Worm (Caenorhabditis elegans) whole organism, L4 larva: ENCODE data around the gene ubc-21.

Source experiments
- F26F4.8 ChIP-seq: fragments of 200-800 bp; sonication (Bioruptor generic); conservative IDR thresholded peaks from 2 replicates; pipeline ENCODE4 v1.3.6; 2022; ENCODE audit warnings: missing genetic modification characterization, missing compliant biosample characterization
- T26A8.4 ChIP-seq: fragments of 200-800 bp; sonication (Bioruptor generic); IDR thresholded peaks from 2 replicates; pipeline ENCODE4 v1.3.6; 2022; ENCODE audit warnings: missing genetic modification characterization, missing compliant biosample characterization
- Y75B8A.6 ChIP-seq: fragments of 200-800 bp; sonication (Bioruptor generic); IDR thresholded peaks from 2 replicates; pipeline ENCODE4 v1.3.6; 2022; ENCODE audit warnings: missing genetic modification reagents, missing genetic modification characterization, missing compliant biosample characterization
- aha-1 ChIP-seq: fragments of 150-350 bp; peaks from one replicate; lab custom pipeline; 2014; ENCODE audit warnings: missing biosample characterization, missing genetic modification characterization
- aly-2 ChIP-seq: sonication (generic microtip); optimal IDR thresholded peaks from 2 replicates; lab custom pipeline; 2018; ENCODE audit warnings: missing biosample characterization, missing genetic modification characterization
- attf-4 ChIP-seq: sonication (generic microtip); optimal IDR thresholded peaks from 3 replicates; lab custom pipeline; 2017; ENCODE audit warnings: missing biosample characterization, missing genetic modification characterization
- ceh-20 ChIP-seq: fragments of 200-800 bp; sonication (Bioruptor generic); IDR thresholded peaks from 2 replicates; pipeline ENCODE4 v1.3.6; 2022; ENCODE audit warnings: missing genetic modification reagents, missing genetic modification characterization, missing compliant biosample characterization
- ceh-82 ChIP-seq: sonication (generic microtip); optimal IDR thresholded peaks from 2 replicates; lab custom pipeline; 2017; ENCODE audit warnings: missing biosample characterization, missing genetic modification characterization
- daf-12 ChIP-seq: fragments of 150-350 bp; optimal IDR thresholded peaks from 2 replicates; lab custom pipeline; 2014; ENCODE audit warnings: missing biosample characterization, missing genetic modification reagents, missing genetic modification characterization
- daf-16 ChIP-seq, 3 experiments: sonication (generic microtip); optimal IDR thresholded peaks; 2 replicates each; lab custom pipeline; 2016 to 2017; ENCODE audit warnings: missing genetic modification characterization in 3 of 3, missing genetic modification reagents in 3 of 3, mild to moderate bottlenecking in 2 of 3, missing compliant biosample characterization in 2 of 3, missing biosample characterization in 1 of 3, moderate library complexity in 1 of 3
- duxl-1 ChIP-seq: sonication (generic microtip); optimal IDR thresholded peaks from 2 replicates; lab custom pipeline; 2016; ENCODE audit warnings: mild to moderate bottlenecking, missing genetic modification characterization, moderate library complexity, missing compliant biosample characterization; ENCODE audit not compliant: poor library complexity
- dve-1 ChIP-seq: sonication (generic microtip); optimal IDR thresholded peaks from 2 replicates; lab custom pipeline; 2017; ENCODE audit warnings: antibody characterized with exemption, mild to moderate bottlenecking, missing genetic modification characterization, missing compliant biosample characterization; ENCODE audit not compliant: insufficient read depth
- egl-27 ChIP-seq: sonication (generic microtip); optimal IDR thresholded peaks from 3 replicates; lab custom pipeline; 2017; ENCODE audit warnings: missing biosample characterization, missing genetic modification reagents, missing genetic modification characterization
- egl-43 ChIP-seq: fragments of 200-800 bp; sonication (Bioruptor generic); IDR thresholded peaks from 2 replicates; pipeline ENCODE4 v1.3.6; 2022; ENCODE audit warnings: missing genetic modification reagents, missing genetic modification characterization, missing compliant biosample characterization
- fos-1 ChIP-seq: fragments of 150-350 bp; optimal IDR thresholded peaks from 2 replicates; lab custom pipeline; 2014; ENCODE audit warnings: missing biosample characterization, missing genetic modification characterization
- hif-1 ChIP-seq, 2 experiments: sonication (generic microtip); optimal IDR thresholded peaks; 2 replicates each; lab custom pipeline; 2016 to 2017; ENCODE audit warnings: missing compliant biosample characterization in 2 of 2, missing genetic modification characterization in 2 of 2, missing genetic modification reagents in 2 of 2, missing genotype in 2 of 2, mild to moderate bottlenecking in 1 of 2
- hlh-30 ChIP-seq: sonication (generic microtip); optimal IDR thresholded peaks from 2 replicates; lab custom pipeline; 2017; ENCODE audit warnings: antibody characterized with exemption, mild to moderate bottlenecking, missing genetic modification characterization, missing compliant biosample characterization; ENCODE audit not compliant: insufficient read depth
- lin-13 ChIP-seq: fragments of 150-350 bp; optimal IDR thresholded peaks from 2 replicates; lab custom pipeline; 2014; ENCODE audit warnings: missing biosample characterization, missing genetic modification reagents, missing genetic modification characterization
- lin-15B ChIP-seq: fragments of 150-350 bp; sonication (generic microtip); optimal IDR thresholded peaks from 3 replicates; lab custom pipeline; 2014; ENCODE audit warnings: missing biosample characterization, missing genetic modification characterization
- lin-29 ChIP-seq: fragments of 200-800 bp; sonication (Bioruptor generic); IDR thresholded peaks from 2 replicates; pipeline ENCODE4 v1.3.6; 2022; ENCODE audit warnings: missing genetic modification reagents, missing genetic modification characterization, missing compliant biosample characterization
- lin-38 ChIP-seq: fragments of 200-800 bp; sonication (Bioruptor generic); IDR thresholded peaks from 2 replicates; pipeline ENCODE4 v1.3.6; 2022; ENCODE audit warnings: missing genetic modification reagents, missing genetic modification characterization, missing compliant biosample characterization
- lin-39 ChIP-seq: fragments of 150-350 bp; optimal IDR thresholded peaks from 2 replicates; lab custom pipeline; 2014; ENCODE audit warnings: missing biosample characterization, missing genetic modification reagents, missing genetic modification characterization
- lsy-2 ChIP-seq, 2 experiments: fragments of 150-350 bp in 1 of 2; sonication (generic microtip) in 1 of 2; optimal IDR thresholded peaks; 2 replicates each; lab custom pipeline; 2014 to 2017; ENCODE audit warnings: missing biosample characterization in 2 of 2, missing genetic modification characterization in 2 of 2
- mdl-1 ChIP-seq, 2 experiments: fragments of 150-350 bp in 1 of 2; sonication (generic microtip) in 1 of 2; optimal IDR thresholded peaks; 2 replicates each; lab custom pipeline; 2014 to 2017; ENCODE audit warnings: missing biosample characterization in 2 of 2, missing genetic modification characterization in 2 of 2
- mep-1 ChIP-seq: fragments of 150-350 bp; sonication (generic microtip); optimal IDR thresholded peaks from 3 replicates; lab custom pipeline; 2014; ENCODE audit warnings: missing biosample characterization, missing genetic modification characterization
- mes-2 ChIP-seq: sonication (generic microtip); optimal IDR thresholded peaks from 2 replicates; lab custom pipeline; 2016; ENCODE audit warnings: missing genotype, mild to moderate bottlenecking, missing genetic modification characterization, missing compliant biosample characterization; ENCODE audit not compliant: poor library complexity, severe bottlenecking
- mxl-3 ChIP-seq: fragments of 200-800 bp; sonication (Bioruptor generic); optimal IDR thresholded peaks from 2 replicates; lab custom pipeline; 2018; ENCODE audit warnings: mild to moderate bottlenecking, missing genetic modification characterization, missing compliant biosample characterization
- nhr-10 ChIP-seq: fragments of 150-350 bp; optimal IDR thresholded peaks from 2 replicates; lab custom pipeline; 2014; ENCODE audit warnings: missing biosample characterization, missing genetic modification characterization
- nhr-102 ChIP-seq: sonication (generic microtip); optimal IDR thresholded peaks from 2 replicates; lab custom pipeline; 2016; ENCODE audit warnings: mild to moderate bottlenecking, missing genetic modification characterization, moderate library complexity, missing compliant biosample characterization
- nhr-28 ChIP-seq: fragments of 150-350 bp; optimal IDR thresholded peaks from 2 replicates; lab custom pipeline; 2014; ENCODE audit warnings: missing biosample characterization, missing genetic modification characterization
- nhr-42 ChIP-seq: fragments of 200-800 bp; sonication (Bioruptor generic); IDR thresholded peaks from 2 replicates; pipeline ENCODE4 v1.3.6; 2022; ENCODE audit warnings: missing genetic modification characterization, missing compliant biosample characterization
- nhr-48 ChIP-seq: sonication (generic microtip); optimal IDR thresholded peaks from 2 replicates; lab custom pipeline; 2016; ENCODE audit warnings: mild to moderate bottlenecking, missing genetic modification characterization, missing compliant biosample characterization
- pha-4 ChIP-seq, 2 experiments: fragments of 150-350 bp in 1 of 2; fragments of 200-800 bp in 1 of 2; sonication (Bioruptor generic) in 1 of 2; IDR thresholded peaks in 1 of 2; optimal IDR thresholded peaks in 1 of 2; 2 replicates each; pipeline versions ENCODE4 v1.3.6 to Lab custom; 2014 to 2022; ENCODE audit warnings: missing genetic modification characterization in 2 of 2, missing genetic modification reagents in 2 of 2, missing biosample characterization in 1 of 2, missing compliant biosample characterization in 1 of 2
- pqm-1 ChIP-seq: sonication (generic microtip); optimal IDR thresholded peaks from 2 replicates; lab custom pipeline; 2017; ENCODE audit warnings: missing biosample characterization, missing genetic modification characterization
- rbr-2 ChIP-seq: sonication (generic microtip); optimal IDR thresholded peaks from 2 replicates; lab custom pipeline; 2016; ENCODE audit warnings: missing genotype, missing genetic modification characterization, missing compliant biosample characterization
- saeg-2 ChIP-seq: fragments of 200-800 bp; sonication (Bioruptor generic); IDR thresholded peaks from 2 replicates; pipeline ENCODE4 v1.3.6; 2022; ENCODE audit warnings: missing genetic modification reagents, missing genetic modification characterization, missing compliant biosample characterization
- snpc-1.2 ChIP-seq: fragments of 200-800 bp; sonication (Bioruptor generic); IDR thresholded peaks from 2 replicates; pipeline ENCODE4 v1.3.6; 2022; ENCODE audit warnings: missing genetic modification reagents, missing genetic modification characterization, missing compliant biosample characterization
- snpc-4 ChIP-seq: fragments of 150-350 bp; optimal IDR thresholded peaks from 2 replicates; lab custom pipeline; 2014; ENCODE audit warnings: missing biosample characterization, missing genetic modification characterization
- spr-1 ChIP-seq: sonication (generic microtip); optimal IDR thresholded peaks from 2 replicates; lab custom pipeline; 2016; ENCODE audit warnings: mild to moderate bottlenecking, missing genetic modification characterization, missing compliant biosample characterization
- tra-1 ChIP-seq: fragments of 200-800 bp; sonication (Bioruptor generic); IDR thresholded peaks from 2 replicates; pipeline ENCODE4 v1.3.6; 2022; ENCODE audit warnings: missing genetic modification reagents, missing genetic modification characterization, missing compliant biosample characterization
- unc-39 ChIP-seq: sonication (generic microtip); optimal IDR thresholded peaks from 2 replicates; lab custom pipeline; 2017; ENCODE audit warnings: missing biosample characterization, missing genetic modification characterization
- unc-62 ChIP-seq, 3 experiments: fragments of 150-350 bp in 1 of 3; sonication (generic microtip); optimal IDR thresholded peaks in 2 of 3; peaks in 1 of 3; 1 replicate in 1 of 3; 2 replicates in 2 of 3; lab custom pipeline; 2014 to 2017; ENCODE audit warnings: missing biosample characterization in 3 of 3, missing genetic modification characterization in 3 of 3, missing genetic modification reagents in 3 of 3, missing genotype in 1 of 3
- zag-1 ChIP-seq: fragments of 150-350 bp; optimal IDR thresholded peaks from 2 replicates; lab custom pipeline; 2014; ENCODE audit warnings: missing biosample characterization, missing genetic modification characterization
- zip-11 ChIP-seq: fragments of 200-800 bp; sonication (Bioruptor generic); IDR thresholded peaks from 2 replicates; pipeline ENCODE4 v1.3.6; 2022; ENCODE audit warnings: missing genetic modification characterization, missing compliant biosample characterization
- ztf-7 ChIP-seq: fragments of 150-350 bp; optimal IDR thresholded peaks from 2 replicates; lab custom pipeline; 2014; ENCODE audit warnings: missing biosample characterization, missing genetic modification characterization

Gene ubc-21

DNA sequence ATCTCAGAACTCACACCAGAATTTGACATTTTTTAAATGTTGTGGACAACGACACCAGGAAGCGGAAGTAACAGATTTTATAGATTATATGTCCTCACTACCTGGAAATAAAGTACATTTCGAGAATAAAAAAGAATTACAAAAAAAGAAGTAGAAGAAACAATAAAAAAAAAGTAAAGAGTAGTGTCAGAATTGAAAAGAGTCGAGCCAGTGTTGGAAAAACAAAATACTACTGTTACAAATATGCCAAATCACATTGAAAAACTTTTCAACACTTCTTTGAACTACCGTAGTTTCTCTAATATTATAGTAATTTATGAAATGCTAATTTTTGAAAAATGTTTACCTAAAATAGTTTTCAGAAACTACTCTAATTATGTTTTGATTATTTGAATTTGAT, 5.3 kb downstream of the ubc-21 start, which contains the start of gene C06E2.1:
Gene C06E2.1, minus strand, starts transcription at position 101 of the 400 bp plus-strand sequence.
- no peak for TF ChIP-seq spr-1 (tag; lab: Kevin White, UChicago)
- TF ChIP-seq snpc-1.2 (GFP tag; lab: Robert Waterston, UW) = no peak
- no peak for TF ChIP-seq snpc-4
- no peak for TF ChIP-seq lin-38 (GFP tag; lab: Robert Waterston, UW)
- TF ChIP-seq egl-27 (tag; lab: Kevin White, UChicago) = no peak
- TF ChIP-seq lsy-2 (tag; optimal IDR thresholded peaks at IDR 0.05; lab: Kevin White, UChicago) = no peak
- no peak for TF ChIP-seq rbr-2 (tag; lab: Kevin White, UChicago)
- TF ChIP-seq lin-15B (tag; lab: Kevin White, UChicago) = no peak
- TF ChIP-seq lin-39 = no peak
- no peak for TF ChIP-seq fos-1 (tag; lab: Kevin White, UChicago)
- TF ChIP-seq ceh-20 (GFP tag; lab: Robert Waterston, UW) = no peak
- TF ChIP-seq hif-1 (tag; optimal IDR thresholded peaks at IDR 0.05; lab: Kevin White, UChicago) = no peak
- TF ChIP-seq nhr-10 = no peak
- TF ChIP-seq tra-1 = no peak
- TF ChIP-seq lin-13 (GFP tag; lab: Kevin White, UChicago) = no peak
- TF ChIP-seq daf-16 (GFP tag; optimal IDR thresholded peaks at IDR 0.05; lab: Kevin White, UChicago) = no peak
- TF ChIP-seq daf-16 (tag; optimal IDR thresholded peaks at IDR 0.05; lab: Kevin White, UChicago) = no peak
- TF ChIP-seq, all 104 proteins: peak for 0

DNA sequence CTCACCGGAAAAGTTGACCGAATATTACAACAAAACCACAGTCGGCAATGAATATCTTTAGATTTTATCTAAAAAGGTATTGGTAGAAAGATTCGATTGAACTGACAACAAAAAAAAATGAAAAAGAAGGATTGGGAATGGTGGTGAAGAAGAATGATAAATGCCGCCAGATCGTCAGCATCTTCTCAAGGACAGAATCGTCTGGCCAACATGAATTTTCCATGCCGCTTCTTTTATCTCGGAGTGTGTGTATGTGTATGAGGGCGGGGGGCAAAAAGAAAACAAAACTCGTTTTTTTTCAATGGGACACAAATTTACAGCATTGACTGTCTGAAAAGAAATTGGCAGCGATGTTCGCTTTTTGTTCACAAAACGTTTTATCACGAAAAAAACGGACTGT, 6.4 kb downstream of the ubc-21 start:
- TF ChIP-seq spr-1 (tag; lab: Kevin White, UChicago) (no peak), zip-11 (no peak), nhr-102 (tag; lab: Kevin White, UChicago) (no peak), mxl-3 (GFP tag; lab: Kevin White, UChicago) (peak; percentile 47)
- TF ChIP-seq, all 104 proteins: peak for 1

DNA sequence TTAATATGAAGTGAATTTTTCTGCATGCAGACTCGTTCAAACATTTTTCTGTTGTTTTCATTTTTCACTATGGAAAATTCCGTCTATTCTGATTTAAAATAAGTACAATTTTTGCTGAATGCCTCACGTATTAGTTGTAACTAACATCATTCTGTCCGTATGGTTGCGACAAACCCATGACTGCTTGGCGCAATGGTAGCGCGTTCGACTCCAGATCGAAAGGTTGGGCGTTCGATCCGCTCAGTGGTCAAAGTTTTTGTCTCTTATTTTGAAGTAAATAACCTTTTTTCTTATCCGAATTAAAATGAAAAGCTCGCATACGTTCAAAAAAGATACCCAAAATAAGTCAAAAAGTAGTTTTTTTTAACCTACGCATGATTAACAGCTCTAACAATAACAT, 7.7 kb downstream of the ubc-21 start:
- no peak for TF ChIP-seq aly-2 (tag; lab: Kevin White, UChicago)
- TF ChIP-seq nhr-48 (tag; lab: Kevin White, UChicago) = no peak
- no peak for TF ChIP-seq spr-1 (tag; lab: Kevin White, UChicago)
- no peak for TF ChIP-seq lin-38 (GFP tag; lab: Robert Waterston, UW)
- TF ChIP-seq nhr-102 (tag; lab: Kevin White, UChicago) = no peak
- peak; percentile 37; the same call in 1 of the 2 replicates for TF ChIP-seq pha-4 (GFP tag; IDR thresholded peaks at IDR 0.05; lab: Robert Waterston, UW)
- TF ChIP-seq pha-4 (tag; optimal IDR thresholded peaks at IDR 0.05; lab: Kevin White, UChicago) = no peak
- no peak for TF ChIP-seq ztf-7 (tag; lab: Kevin White, UChicago)
- no peak for TF ChIP-seq lin-29 (GFP tag; lab: Robert Waterston, UW)
- TF ChIP-seq lin-15B (tag; lab: Kevin White, UChicago) = no peak
- TF ChIP-seq saeg-2 (GFP tag; lab: Robert Waterston, UW) = no peak
- TF ChIP-seq mdl-1 (tag; optimal IDR thresholded peaks at IDR 0.05; lab: Kevin White, UChicago) = no peak
- TF ChIP-seq daf-16 (GFP tag; optimal IDR thresholded peaks at IDR 0.05; lab: Kevin White, UChicago) = peak in 1 of 2 experiments; percentile 26
- no peak for TF ChIP-seq daf-16 (tag; optimal IDR thresholded peaks at IDR 0.05; lab: Kevin White, UChicago)
- TF ChIP-seq ceh-82 = no peak
- no peak for TF ChIP-seq duxl-1
- no peak for TF ChIP-seq egl-27 (tag; lab: Kevin White, UChicago)
- no peak for TF ChIP-seq mes-2 (tag; lab: Kevin White, UChicago)
- TF ChIP-seq mep-1 = peak; percentile 3
- TF ChIP-seq aha-1 = peak; percentile 40
- no peak for TF ChIP-seq lin-39
- TF ChIP-seq snpc-1.2 (GFP tag; lab: Robert Waterston, UW) = peak; percentile 67; the same call in 1 of the 2 replicates
- TF ChIP-seq unc-62 (GFP tag; optimal IDR thresholded peaks at IDR 0.05 in 1 of 2; lab: Kevin White, UChicago) = no peak
- TF ChIP-seq unc-62 (tag; optimal IDR thresholded peaks at IDR 0.05; lab: Kevin White, UChicago) = no peak
- TF ChIP-seq T26A8.4 (GFP tag; lab: Robert Waterston, UW) = no peak
- no peak for TF ChIP-seq attf-4 (tag; lab: Kevin White, UChicago)
- no peak for TF ChIP-seq pqm-1
- TF ChIP-seq rbr-2 (tag; lab: Kevin White, UChicago) = no peak
- no peak for TF ChIP-seq unc-39 (tag; lab: Kevin White, UChicago)
- peak; percentile 60; the same call in 1 of the 2 replicates for TF ChIP-seq F26F4.8 (GFP tag; lab: Robert Waterston, UW)
- TF ChIP-seq Y75B8A.6 (GFP tag; lab: Robert Waterston, UW) = no peak
- TF ChIP-seq dve-1 (tag; lab: Kevin White, UChicago) = no peak
- TF ChIP-seq nhr-42 = no peak
- TF ChIP-seq daf-12 = no peak
- no peak for TF ChIP-seq egl-43
- no peak for TF ChIP-seq zag-1 (tag; lab: Kevin White, UChicago)
- TF ChIP-seq hlh-30 (tag; lab: Kevin White, UChicago) = peak; percentile 45
- TF ChIP-seq nhr-28 = no peak
